Fruit fly (Drosophila melanogaster): Measurements from ENCODE around the gene CG5854.

Gene CG5854

DNA sequence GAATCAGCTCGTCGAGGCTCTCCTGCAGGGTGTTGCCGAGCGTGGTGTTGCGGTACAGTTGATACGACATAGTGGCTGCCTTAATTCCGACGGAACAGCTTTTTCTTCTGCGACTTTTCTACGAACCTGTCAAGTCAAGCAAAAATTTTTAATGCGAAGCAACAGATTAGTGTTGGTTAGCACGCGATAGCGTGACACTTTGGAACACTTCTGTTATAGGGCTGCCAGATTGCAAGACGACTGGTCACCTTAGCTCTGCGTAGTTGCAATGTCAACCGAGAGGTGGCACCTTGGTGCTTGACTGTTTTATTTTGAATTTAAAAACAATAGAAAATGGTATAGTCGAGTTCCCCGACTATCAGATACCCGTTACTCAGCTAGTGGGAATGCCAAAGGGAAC, 42.8 kb upstream of the CG5854 start, which contains the start of gene TfIIA-S (continued):
- TF ChIP-seq CG13123 (GFP tag; optimal IDR thresholded peaks at IDR 0.05): peak; percentile 69
- TF ChIP-seq phol (tag; optimal IDR thresholded peaks at IDR 0.05): peak; percentile 72
- peak; percentile 85 for TF ChIP-seq CG8944 (GFP tag; optimal IDR thresholded peaks at IDR 0.05)
- no peak for TF ChIP-seq Eip74EF (GFP tag; optimal IDR thresholded peaks at IDR 0.05)
- peak; percentile 52 for TF ChIP-seq Six4 (GFP tag; optimal IDR thresholded peaks at IDR 0.05)
- TF ChIP-seq B-H1 (GFP tag; IDR thresholded peaks at IDR 0.05): no peak
- no peak for TF ChIP-seq sd (tag; optimal IDR thresholded peaks at IDR 0.05)
- peak; percentile 78 for TF ChIP-seq maf-S (GFP tag; optimal IDR thresholded peaks at IDR 0.05)
- TF ChIP-seq gro (GFP tag; optimal IDR thresholded peaks at IDR 0.05): peak; percentile 88
- TF ChIP-seq wor (GFP tag; IDR thresholded peaks at IDR 0.05): no peak
- peak; percentile 42 for TF ChIP-seq grn (GFP tag; optimal IDR thresholded peaks at IDR 0.05)
- TF ChIP-seq Gsc (GFP tag; IDR thresholded peaks at IDR 0.05): no peak
- no peak for TF ChIP-seq lov (optimal IDR thresholded peaks at IDR 0.05)
- TF ChIP-seq lov (GFP tag; IDR thresholded peaks at IDR 0.05): no peak
- TF ChIP-seq row (GFP tag; IDR thresholded peaks at IDR 0.05): no peak
- peak; percentile 35 for TF ChIP-seq psq (GFP tag; optimal IDR thresholded peaks at IDR 0.05)
- no peak for TF ChIP-seq Lpt (GFP tag; optimal IDR thresholded peaks at IDR 0.05)
- peak; percentile 72 for TF ChIP-seq Camta (GFP tag; optimal IDR thresholded peaks at IDR 0.05)
- TF ChIP-seq CG10431 (GFP tag; optimal IDR thresholded peaks at IDR 0.05): no peak
- peak; percentile 80 for TF ChIP-seq Side (GFP tag; optimal IDR thresholded peaks at IDR 0.05)
- peak; percentile 58 for TF ChIP-seq bigmax (GFP tag; optimal IDR thresholded peaks at IDR 0.05)
- TF ChIP-seq CG18764 (GFP tag; optimal IDR thresholded peaks at IDR 0.05): peak; percentile 72
- no peak for TF ChIP-seq Aef1 (GFP tag; IDR thresholded peaks at IDR 0.05)

DNA sequence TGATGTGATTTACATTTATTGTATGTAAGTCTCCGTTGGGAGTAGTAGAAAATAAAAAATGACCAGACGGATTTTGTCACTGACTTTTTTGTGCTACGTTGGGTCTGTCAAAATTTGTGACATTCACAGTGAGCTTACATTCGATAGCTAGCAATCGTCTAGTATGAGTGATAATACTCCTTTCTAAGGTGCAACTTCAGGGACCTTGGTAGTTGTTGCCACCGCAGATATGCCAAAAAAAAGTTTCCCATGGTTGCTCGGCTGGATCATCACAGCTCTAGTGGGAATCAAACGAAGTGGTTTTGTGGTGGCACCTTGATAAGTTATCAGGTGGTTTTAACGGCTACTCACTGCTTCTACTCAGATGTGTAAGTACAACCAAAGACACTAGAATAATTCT, 40.3 kb upstream of the CG5854 start, which contains the start of gene tbrd-1:
tbrd-1 (minus strand) TSS at position 101 of the 400 bp plus-strand sequence.
- TF ChIP-seq HLHmδ (GFP tag; optimal IDR thresholded peaks at IDR 0.05) (no peak), bowl (GFP tag; IDR thresholded peaks at IDR 0.05) (no peak), CG5245 (GFP tag; optimal IDR thresholded peaks at IDR 0.05) (no peak), MBD-R2 (GFP tag; IDR thresholded peaks at IDR 0.05) (no peak), pnt (GFP tag; optimal IDR thresholded peaks at IDR 0.05) (no peak), ham (GFP tag; IDR thresholded peaks at IDR 0.05) (no peak)

DNA sequence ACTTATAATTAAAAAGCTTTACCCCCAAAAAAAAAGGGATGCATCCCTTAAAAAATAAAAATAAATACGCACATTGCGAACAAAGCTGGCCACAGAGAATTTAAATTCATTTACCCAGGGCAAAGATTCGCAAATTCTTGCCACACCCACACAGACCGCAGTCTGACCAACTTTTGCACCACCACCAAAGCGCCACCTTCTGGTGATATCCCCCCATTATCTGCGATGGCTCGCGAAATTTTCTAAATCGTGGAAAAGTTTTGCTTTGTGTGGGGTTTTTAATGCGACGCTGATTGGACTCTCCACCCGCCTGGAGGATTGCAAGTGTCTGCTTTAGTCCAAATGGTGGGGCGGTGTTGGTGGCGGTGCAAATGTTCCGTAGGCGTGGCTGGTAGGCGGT, 33.6 kb upstream of the CG5854 start:
- TF ChIP-seq p53 (GFP tag; optimal IDR thresholded peaks at IDR 0.05) (no peak), MTF-1 (GFP tag; optimal IDR thresholded peaks at IDR 0.05; ENCODE audit: borderline replicate concordance) (no peak), her (GFP tag; optimal IDR thresholded peaks at IDR 0.05) (no peak), CG4707 (GFP tag; optimal IDR thresholded peaks at IDR 0.05) (no peak), Sry-β (GFP tag; optimal IDR thresholded peaks at IDR 0.05) (no peak), CG10979 (tag; optimal IDR thresholded peaks at IDR 0.05) (peak; percentile 60), CG12942 (GFP tag; optimal IDR thresholded peaks at IDR 0.05) (no peak), CTCF (GFP tag; optimal IDR thresholded peaks at IDR 0.05) (peak; percentile 81), CG4360 (GFP tag; IDR thresholded peaks at IDR 0.05) (no peak)

DNA sequence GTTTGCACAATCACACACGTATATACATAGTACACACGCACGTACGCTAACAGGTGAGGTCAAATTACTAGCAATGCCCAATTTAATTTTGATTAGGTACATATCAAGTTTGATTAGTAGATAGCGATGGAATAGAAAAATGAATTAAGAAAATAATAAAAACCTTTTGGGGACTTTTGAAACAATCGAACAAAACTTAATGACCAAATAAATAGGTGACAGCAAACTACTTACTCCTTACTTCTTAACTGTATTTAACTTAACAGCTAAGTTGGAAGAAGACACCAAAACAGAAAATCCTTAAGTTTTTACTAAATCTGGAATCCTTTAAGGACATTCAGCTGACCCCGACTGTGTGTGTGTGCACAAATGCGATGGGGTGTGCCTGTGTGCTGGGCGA, 31.7 kb upstream of the CG5854 start:
- TF ChIP-seq Drgx (GFP tag; IDR thresholded peaks at IDR 0.05) (0 out of 2 replicates have a peak, but pooled peaks have one; percentile 12), vvl (GFP tag; IDR thresholded peaks at IDR 0.05) (no peak), shn (GFP tag; optimal IDR thresholded peaks at IDR 0.05) (no peak), Poxn (GFP tag; IDR thresholded peaks at IDR 0.05) (no peak)
